Fruit fly (Drosophila melanogaster) ovary, adult (tissue): ENCODE results near the gene Snap24.

Source experiments
- CG17801 ChIP-seq: fragments of 200-800 bp; optimal IDR thresholded peaks from 2 replicates; lab custom pipeline; 2019; ENCODE audit warnings: missing biosample characterization, mild to moderate bottlenecking, missing genetic modification characterization, moderate library complexity; ENCODE audit not compliant: partially characterized antibody

Gene Snap24

dm6 chr3R:9771519-9771972, 8.6 kb upstream of the Snap24 start, which contains the start of gene CG9471:
CG9471 (minus strand) TSS chr3R:9771542.
- peak; percentile 95 for TF ChIP-seq CG17801 (GFP tag; lab: Kevin White, UChicago)

dm6 chr3R:9770127-9770526, 7.2 kb upstream of the Snap24 start:
- TF ChIP-seq CG17801 (GFP tag; lab: Kevin White, UChicago) = no peak

- TF ChIP-seq CG17801 (GFP tag; lab: Kevin White, UChicago) = no peak
Measured at dm6 chr3R:9768884-9769283, 5.9 kb upstream of the Snap24 start, which contains the start of gene MED6. MED6 (minus strand) TSS chr3R:9768984.

DNA sequence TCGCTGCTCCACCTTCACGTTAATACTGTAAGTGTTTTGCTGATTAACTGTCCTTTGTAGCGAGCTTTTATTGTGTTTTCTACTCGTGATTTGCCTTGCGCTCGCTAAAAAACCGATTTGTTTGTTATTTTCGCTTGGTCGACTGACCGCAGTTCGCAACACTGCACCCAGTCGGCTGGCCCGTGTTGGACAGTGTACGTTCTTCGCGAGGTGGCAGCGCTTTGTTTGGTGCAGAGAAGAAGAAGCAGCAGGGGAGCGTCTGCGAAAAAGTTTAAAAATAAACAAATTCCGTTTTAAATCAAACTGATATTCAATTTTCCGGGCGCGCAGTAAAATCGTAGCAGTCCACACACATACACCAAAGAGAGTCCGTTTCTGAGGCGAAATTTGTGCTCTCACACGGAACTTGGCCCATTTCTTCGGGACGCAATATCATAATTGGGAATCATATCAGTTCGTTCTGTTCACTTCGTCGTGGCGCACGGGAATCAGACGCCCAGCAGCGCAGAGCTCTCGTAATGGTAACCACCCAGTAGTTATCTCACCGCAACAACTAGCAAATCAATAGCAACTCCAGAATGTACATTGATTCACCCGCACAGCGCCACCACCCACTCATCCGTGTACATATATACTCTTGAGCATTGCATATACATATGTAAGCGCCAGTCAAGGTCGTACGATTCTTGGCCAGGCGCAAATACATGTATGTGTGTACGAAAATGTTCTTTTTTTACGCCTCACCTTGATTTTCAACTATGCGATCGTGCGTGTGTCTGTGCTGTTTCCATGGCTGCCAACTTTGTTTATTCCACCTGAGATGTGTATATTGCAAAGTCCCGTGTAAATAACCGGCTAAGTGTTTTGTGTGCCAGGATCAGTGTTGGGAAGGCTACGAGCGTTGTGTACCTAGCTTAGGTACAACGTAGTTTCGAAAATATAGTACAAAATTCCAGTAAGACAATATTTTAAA, 5.0 kb upstream of the Snap24 start, which contains the start of gene Naa80:
TSS of gene Naa80 (plus strand) at position 215 of the 973 bp plus-strand sequence.
- TF ChIP-seq CG17801 (GFP tag; lab: Kevin White, UChicago) = peak; percentile 29

dm6 chr3R:9759360-9760191, 3.4 kb downstream of the Snap24 start, which contains the start of gene Mpi:
Mpi (plus strand) TSS chr3R:9759622.
- peak; percentile 72 for TF ChIP-seq CG17801 (GFP tag; lab: Kevin White, UChicago)

dm6 chr3R:9756187-9756586, 6.8 kb downstream of the Snap24 start, which contains the start of the genes Alg12 and Rpt3R:
Alg12 (plus strand) TSS chr3R:9756491.
Rpt3R (minus strand) TSS chr3R:9756510.
- no peak for TF ChIP-seq CG17801 (GFP tag; lab: Kevin White, UChicago)

- no peak for TF ChIP-seq CG17801 (GFP tag; lab: Kevin White, UChicago)
Measured at dm6 chr3R:9754487-9754886, 8.5 kb downstream of the Snap24 start, which contains the start of gene Tti1. Tti1 (minus strand) TSS chr3R:9754686.

DNA sequence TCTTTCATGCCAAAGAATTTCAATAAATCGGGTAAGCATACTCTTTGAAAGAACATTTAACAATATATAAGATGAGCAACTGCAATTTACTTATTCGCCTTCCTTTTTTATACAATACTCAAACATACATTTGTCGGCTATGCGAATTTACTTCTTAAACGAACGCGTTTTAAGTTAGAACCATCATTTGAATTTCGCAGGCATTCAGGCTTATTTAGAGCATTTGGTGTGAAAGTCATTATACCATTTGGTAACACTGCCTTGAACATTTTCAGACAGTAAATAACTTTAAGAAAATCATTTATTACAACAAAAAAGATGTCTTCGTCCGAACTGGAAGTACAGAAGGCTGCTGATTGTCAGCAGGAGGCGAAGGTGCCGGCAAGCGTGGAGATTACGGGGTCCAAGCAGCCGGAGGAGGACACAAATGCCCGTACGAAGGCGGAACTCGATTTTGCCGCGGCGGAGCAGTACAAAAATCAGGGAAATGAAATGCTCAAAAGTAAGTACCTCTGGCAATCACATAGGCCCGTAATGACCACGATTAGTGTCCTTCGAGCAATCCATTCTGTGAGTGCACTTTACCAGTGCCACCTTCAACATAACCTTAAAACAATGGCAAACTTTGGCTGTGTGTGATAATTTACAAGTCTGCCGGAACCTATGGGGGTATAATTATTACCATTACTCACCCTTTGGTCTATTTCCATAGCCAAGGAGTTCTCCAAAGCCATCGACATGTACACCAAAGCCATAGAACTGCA, 14.9 kb downstream of the Snap24 start:
- TF ChIP-seq CG17801 (GFP tag; lab: Kevin White, UChicago) = no peak

dm6 chr3R:9747875-9747899, 15.3 kb downstream of the Snap24 start, which contains the start of gene PpD3:
PpD3 (plus strand) TSS chr3R:9747875.
- no peak for TF ChIP-seq CG17801 (GFP tag; lab: Kevin White, UChicago)

DNA sequence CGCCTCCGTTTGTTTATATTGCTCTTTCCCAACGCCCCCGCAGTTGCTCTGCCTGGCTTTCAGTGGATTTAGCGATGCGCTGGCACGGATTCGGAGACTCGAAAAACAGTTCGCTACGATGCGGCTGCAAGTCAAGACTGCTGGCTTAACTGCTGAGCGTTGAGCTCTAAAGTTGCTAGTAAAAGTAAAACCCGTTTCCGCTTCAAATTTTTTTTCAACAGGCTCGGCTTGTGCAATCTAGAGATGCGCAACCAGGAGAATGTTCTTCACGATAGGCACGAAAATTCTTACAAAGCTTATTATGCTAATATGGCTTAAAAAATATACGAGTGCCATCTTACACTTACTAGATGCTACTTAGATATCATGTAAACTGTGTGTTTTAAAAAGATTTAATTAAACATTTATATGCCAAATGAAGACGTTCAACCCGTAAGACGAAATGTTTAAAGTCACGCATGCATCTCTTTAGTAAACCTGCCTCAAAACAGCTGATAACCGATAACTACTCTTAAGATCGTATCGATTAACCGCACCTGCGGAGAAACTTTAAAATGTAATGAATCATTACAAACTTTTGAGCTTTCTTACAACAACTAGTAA, 15.6 kb downstream of the Snap24 start, which contains the start of gene CG12948:
TSS of gene CG12948 (minus strand) at position 473 of the 603 bp plus-strand sequence.
- peak; percentile 80 for TF ChIP-seq CG17801 (GFP tag; lab: Kevin White, UChicago)

DNA sequence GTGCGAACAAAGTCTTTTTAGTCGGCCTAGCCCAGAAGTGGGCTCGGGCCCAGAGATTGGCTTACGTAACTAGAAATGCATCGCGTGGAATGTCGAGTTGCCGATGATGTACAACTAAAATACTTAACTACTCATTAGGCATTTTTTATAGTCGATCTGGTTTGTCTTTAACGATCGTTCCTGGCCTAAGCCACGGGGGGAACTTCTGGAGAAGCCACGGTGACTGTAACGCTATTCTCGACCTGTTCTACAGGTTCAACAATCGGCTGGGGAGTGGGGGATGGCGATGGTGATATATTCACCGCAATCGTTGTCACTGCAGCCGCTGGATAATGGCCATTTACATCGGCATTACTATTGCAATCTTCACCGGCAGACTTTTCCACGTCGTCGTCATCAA, 16.7 kb downstream of the Snap24 start, which contains the start of gene CG34409:
TSS of gene CG34409 (minus strand) at position 101 of the 400 bp plus-strand sequence.
- TF ChIP-seq CG17801 (GFP tag; lab: Kevin White, UChicago) = no peak

- TF ChIP-seq CG17801 (GFP tag; lab: Kevin White, UChicago) = no peak
Measured at dm6 chr3R:9745442-9745841, 17.5 kb downstream of the Snap24 start.

DNA sequence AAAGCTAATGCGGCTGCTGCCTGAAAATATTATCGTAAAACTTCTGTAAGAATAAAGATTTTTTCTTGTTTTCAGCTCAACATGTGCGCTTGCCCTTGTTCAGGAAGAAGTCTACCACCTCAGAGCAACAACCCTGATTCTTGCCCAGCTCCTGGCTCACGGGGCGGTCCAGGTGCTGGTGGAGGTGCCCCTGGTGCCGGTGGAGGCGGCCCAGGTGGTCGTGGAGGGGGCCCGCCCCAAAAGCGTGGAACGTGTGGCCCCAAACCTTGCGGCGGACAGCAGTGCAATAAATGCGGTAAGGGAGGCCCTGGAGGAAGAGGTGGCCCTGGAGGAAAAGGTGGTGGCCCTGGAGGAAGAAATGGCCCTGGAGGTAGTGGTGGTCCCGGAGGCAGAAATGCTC, 19.0 kb downstream of the Snap24 start:
- no peak for TF ChIP-seq CG17801 (GFP tag; lab: Kevin White, UChicago)

DNA sequence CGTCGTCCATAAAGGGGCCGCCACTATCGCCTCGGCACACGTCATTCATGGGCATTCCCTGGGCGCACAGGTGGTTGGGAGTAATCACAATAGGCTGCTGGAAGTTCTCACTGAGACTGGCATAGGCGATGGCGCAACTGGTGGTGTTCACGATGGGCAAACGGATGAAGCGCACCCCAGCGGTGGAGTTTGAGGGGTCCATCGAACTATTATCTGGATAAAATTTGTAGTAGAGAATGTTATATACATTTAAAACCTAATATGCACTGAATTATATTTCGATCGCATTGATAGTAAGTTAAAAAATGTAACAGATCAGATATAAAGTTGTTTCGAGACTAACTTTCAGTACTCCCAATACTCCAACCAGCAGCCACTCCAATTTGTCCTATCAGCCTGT, 19.7 kb downstream of the Snap24 start, which contains the start of gene CG31415:
TSS of gene CG31415 (plus strand) at position 301 of the 400 bp plus-strand sequence.
- no peak for TF ChIP-seq CG17801 (GFP tag; lab: Kevin White, UChicago)
